Fruit fly (Drosophila melanogaster) whole organism, embryonic: ENCODE data around the gene CG13699.

Source experiments
- Ada2b ChIP-seq: fragments of 200-800 bp; sonication (Bioruptor generic); IDR thresholded peaks from 2 replicates; pipeline ENCODE4 v1.3.6; 2022; ENCODE audit warnings: missing biosample characterization, missing genetic modification characterization
- Adf1 ChIP-seq: fragments of 200-800 bp; sonication (Bioruptor generic); IDR thresholded peaks from 2 replicates; pipeline ENCODE4 v1.3.6; 2022; ENCODE audit warnings: missing biosample characterization, missing genetic modification characterization
- Bgb ChIP-seq: fragments of 200-800 bp; sonication (Bioruptor generic); IDR thresholded peaks from 2 replicates; pipeline ENCODE4 v1.3.6; 2022; ENCODE audit warnings: missing biosample characterization, missing genetic modification characterization; ENCODE audit not compliant: partially characterized antibody
- CG10147 ChIP-seq: fragments of 200-800 bp; sonication (Bioruptor generic); optimal IDR thresholded peaks from 2 replicates; lab custom pipeline; 2019; ENCODE audit warnings: missing biosample characterization, mild to moderate bottlenecking, missing genetic modification characterization, moderate library complexity
- CG10321 ChIP-seq: fragments of 200-800 bp; sonication (Bioruptor generic); IDR thresholded peaks from 2 replicates; pipeline ENCODE4 v1.3.6; 2022; ENCODE audit warnings: missing biosample characterization, missing genetic modification characterization
- CG10366 ChIP-seq: fragments of 200-800 bp; sonication (Bioruptor generic); IDR thresholded peaks from 2 replicates; pipeline ENCODE4 v1.3.6; 2022; ENCODE audit warnings: missing biosample characterization, missing genetic modification characterization
- CG10959 ChIP-seq: fragments of 200-800 bp; sonication (Bioruptor generic); IDR thresholded peaks from 2 replicates; pipeline ENCODE4 v1.3.6; 2022; ENCODE audit warnings: missing biosample characterization, missing genetic modification characterization
- CG12071 ChIP-seq: fragments of 200-800 bp; sonication (Bioruptor generic); optimal IDR thresholded peaks from 3 replicates; lab custom pipeline; 2018; ENCODE audit warnings: missing biosample characterization, mild to moderate bottlenecking, missing genetic modification characterization
- CG1233 ChIP-seq: fragments of 200-800 bp; sonication (Bioruptor generic); optimal IDR thresholded peaks from 4 replicates; lab custom pipeline; 2018; ENCODE audit warnings: missing biosample characterization, mild to moderate bottlenecking, missing genetic modification characterization
- CG16779 ChIP-seq: fragments of 200-800 bp; sonication (Bioruptor generic); IDR thresholded peaks from 2 replicates; pipeline ENCODE4 v1.3.6; 2022; ENCODE audit warnings: missing biosample characterization, missing genetic modification characterization
- CG17385 ChIP-seq: fragments of 200-800 bp; sonication (Bioruptor generic); optimal IDR thresholded peaks from 3 replicates; lab custom pipeline; 2018; ENCODE audit warnings: missing biosample characterization, mild to moderate bottlenecking, missing genetic modification characterization
- CG2199 ChIP-seq: fragments of 200-800 bp; sonication (Bioruptor generic); IDR thresholded peaks from 3 replicates; pipeline ENCODE4 v1.3.6; 2022; ENCODE audit warnings: missing biosample characterization, missing genetic modification characterization
- CG2678 ChIP-seq: fragments of 200-800 bp; sonication (Bioruptor generic); optimal IDR thresholded peaks from 3 replicates; lab custom pipeline; 2019; ENCODE audit warnings: missing biosample characterization, mild to moderate bottlenecking, missing genetic modification characterization, moderate library complexity
- CG2712 ChIP-seq: fragments of 200-800 bp; optimal IDR thresholded peaks from 3 replicates; lab custom pipeline; 2019; ENCODE audit warnings: missing biosample characterization, mild to moderate bottlenecking, missing genetic modification characterization, moderate library complexity
- CG3065 ChIP-seq: fragments of 200-800 bp; sonication (Bioruptor generic); optimal IDR thresholded peaks from 2 replicates; lab custom pipeline; 2016; ENCODE audit warnings: missing biosample characterization, missing genetic modification characterization
- CG34224 ChIP-seq: fragments of 200-800 bp; sonication (Bioruptor generic); IDR thresholded peaks from 3 replicates; pipeline ENCODE4 v1.3.6; 2022; ENCODE audit warnings: missing biosample characterization, missing genetic modification characterization; ENCODE audit not compliant: partially characterized antibody
- CG4328 ChIP-seq: fragments of 200-800 bp; sonication (Bioruptor generic); optimal IDR thresholded peaks from 3 replicates; lab custom pipeline; 2017; ENCODE audit warnings: missing biosample characterization, missing genetic modification reagents, missing genetic modification characterization
- CG5180 ChIP-seq: fragments of 200-800 bp; sonication (Bioruptor generic); optimal IDR thresholded peaks from 3 replicates; lab custom pipeline; 2017; ENCODE audit warnings: missing biosample characterization, missing genetic modification characterization, mild to moderate bottlenecking, moderate library complexity, missing genetic modification reagents
- CG6254 ChIP-seq: fragments of 200-800 bp; sonication (Bioruptor generic); optimal IDR thresholded peaks from 3 replicates; lab custom pipeline; 2017; ENCODE audit warnings: mild to moderate bottlenecking, missing biosample characterization, missing genetic modification reagents, missing genetic modification characterization
- CG7357 ChIP-seq: fragments of 200-800 bp; sonication (Bioruptor generic); IDR thresholded peaks from 3 replicates; pipeline ENCODE4 v1.3.6; 2022; ENCODE audit warnings: missing biosample characterization, missing genetic modification characterization
- CG7928 ChIP-seq: fragments of 200-800 bp; sonication (Bioruptor generic); optimal IDR thresholded peaks from 2 replicates; lab custom pipeline; 2017; ENCODE audit warnings: missing biosample characterization, mild to moderate bottlenecking, missing genetic modification characterization
- CG9797 ChIP-seq: fragments of 200-800 bp; sonication (Bioruptor generic); optimal IDR thresholded peaks from 3 replicates; lab custom pipeline; 2018; ENCODE audit warnings: missing biosample characterization, mild to moderate bottlenecking, missing genetic modification characterization
- CkIIα-i1 ChIP-seq: fragments of 200-800 bp; sonication (Bioruptor generic); IDR thresholded peaks from 2 replicates; pipeline ENCODE4 v1.3.6; 2022; ENCODE audit warnings: missing biosample characterization, missing genetic modification characterization
- Deaf1 ChIP-seq: fragments of 200-800 bp; optimal IDR thresholded peaks from 3 replicates; lab custom pipeline; 2019; ENCODE audit warnings: missing biosample characterization, mild to moderate bottlenecking, missing genetic modification characterization, moderate library complexity
- Dek ChIP-seq: fragments of 200-800 bp; sonication (Bioruptor generic); optimal IDR thresholded peaks from 3 replicates; lab custom pipeline; 2019; ENCODE audit warnings: missing biosample characterization, mild to moderate bottlenecking, missing genetic modification characterization, moderate library complexity
- Ets97D ChIP-seq: fragments of 200-800 bp; sonication (Bioruptor generic); optimal IDR thresholded peaks from 3 replicates; lab custom pipeline; 2016; ENCODE audit warnings: missing biosample characterization, missing genetic modification characterization
- HHEX ChIP-seq: fragments of 200-800 bp; sonication (Bioruptor generic); optimal IDR thresholded peaks from 3 replicates; lab custom pipeline; 2017; ENCODE audit warnings: missing biosample characterization, mild to moderate bottlenecking, missing genetic modification characterization, missing genetic modification reagents
- MBD-R2 ChIP-seq: fragments of 200-800 bp; sonication (Bioruptor generic); IDR thresholded peaks from 2 replicates; pipeline ENCODE4 v1.3.6; 2022; ENCODE audit warnings: missing biosample characterization, missing genetic modification characterization
- Scr ChIP-seq: fragments of 200-800 bp; sonication (Bioruptor generic); IDR thresholded peaks from 2 replicates; pipeline ENCODE4 v1.3.6; 2022; ENCODE audit warnings: missing biosample characterization, missing genetic modification characterization; ENCODE audit not compliant: partially characterized antibody
- bowl ChIP-seq: fragments of 200-800 bp; sonication (Bioruptor generic); IDR thresholded peaks from 2 replicates; pipeline ENCODE4 v1.3.6; 2022; ENCODE audit warnings: missing biosample characterization, missing genetic modification characterization
- btn ChIP-seq: fragments of 200-800 bp; sonication (Bioruptor generic); optimal IDR thresholded peaks from 2 replicates; lab custom pipeline; 2016; ENCODE audit warnings: missing biosample characterization, missing genetic modification characterization
- chm ChIP-seq: fragments of 200-800 bp; sonication (Bioruptor generic); IDR thresholded peaks from 2 replicates; pipeline ENCODE4 v1.3.6; 2022; ENCODE audit warnings: missing biosample characterization, missing genetic modification characterization
- ci ChIP-seq: fragments of 200-800 bp; sonication (Bioruptor generic); IDR thresholded peaks from 3 replicates; pipeline ENCODE4 v1.3.6; 2022; ENCODE audit warnings: missing biosample characterization, missing genetic modification characterization
- gem ChIP-seq: fragments of 200-800 bp; sonication (Bioruptor generic); optimal IDR thresholded peaks from 2 replicates; lab custom pipeline; 2019; ENCODE audit warnings: missing biosample characterization, mild to moderate bottlenecking, missing genetic modification characterization, moderate library complexity
- gsb ChIP-seq: fragments of 200-800 bp; sonication (Bioruptor generic); IDR thresholded peaks from 2 replicates; pipeline ENCODE4 v1.3.6; 2022; ENCODE audit warnings: missing biosample characterization, missing genetic modification characterization
- nom ChIP-seq: fragments of 200-800 bp; sonication (Bioruptor generic); optimal IDR thresholded peaks from 2 replicates; lab custom pipeline; 2017; ENCODE audit warnings: missing biosample characterization, missing genetic modification characterization, mild to moderate bottlenecking, moderate library complexity, missing genetic modification reagents
- odd ChIP-seq: fragments of 200-800 bp; sonication (Bioruptor generic); optimal IDR thresholded peaks from 2 replicates; lab custom pipeline; 2017; ENCODE audit warnings: missing biosample characterization, mild to moderate bottlenecking, missing genetic modification characterization
- pan ChIP-seq, 4 experiments: fragments of >200 bp in 3 of 4; fragments of 200-800 bp in 1 of 4; sonication (Bioruptor generic) in 1 of 4; optimal IDR thresholded peaks in 3 of 4; IDR thresholded peaks in 1 of 4; 2 replicates each; pipeline versions ENCODE4 v1.3.6 to Lab custom; 2017 to 2022; ENCODE audit warnings: missing biosample characterization in 2 of 4, missing genetic modification characterization in 2 of 4, mixed read lengths in 1 of 4
- pfk ChIP-seq: fragments of 200-800 bp; sonication (Bioruptor generic); optimal IDR thresholded peaks from 2 replicates; lab custom pipeline; 2018; ENCODE audit warnings: missing biosample characterization, mild to moderate bottlenecking, missing genetic modification characterization, moderate library complexity
- ranshi ChIP-seq: fragments of 200-800 bp; sonication (Bioruptor generic); IDR thresholded peaks from 2 replicates; pipeline ENCODE4 v1.3.6; 2022; ENCODE audit warnings: missing biosample characterization, missing genetic modification characterization
- repo ChIP-seq: fragments of 200-800 bp; sonication (Bioruptor generic); optimal IDR thresholded peaks from 2 replicates; lab custom pipeline; 2016; ENCODE audit warnings: missing biosample characterization, missing genetic modification characterization
- schlank ChIP-seq: fragments of 200-800 bp; sonication (Bioruptor generic); optimal IDR thresholded peaks from 2 replicates; lab custom pipeline; 2018; ENCODE audit warnings: missing biosample characterization, mild to moderate bottlenecking, missing genetic modification characterization
- scrt ChIP-seq: fragments of 200-800 bp; sonication (Bioruptor generic); optimal IDR thresholded peaks from 2 replicates; lab custom pipeline; 2018; ENCODE audit warnings: missing biosample characterization, mild to moderate bottlenecking, missing genetic modification characterization, moderate library complexity
- sisA ChIP-seq: fragments of 200-800 bp; sonication (Bioruptor generic); IDR thresholded peaks from 2 replicates; pipeline ENCODE4 v1.3.6; 2022; ENCODE audit warnings: missing biosample characterization, missing genetic modification characterization
- sqz ChIP-seq: fragments of 200-800 bp; sonication (Bioruptor generic); optimal IDR thresholded peaks from 3 replicates; lab custom pipeline; 2018; ENCODE audit warnings: missing biosample characterization, mild to moderate bottlenecking, missing genetic modification characterization
- tap ChIP-seq: fragments of 200-800 bp; optimal IDR thresholded peaks from 3 replicates; lab custom pipeline; 2019; ENCODE audit warnings: missing biosample characterization, mild to moderate bottlenecking, missing genetic modification characterization, moderate library complexity
- toy ChIP-seq: fragments of 200-800 bp; sonication (Bioruptor generic); IDR thresholded peaks from 2 replicates; pipeline ENCODE4 v1.3.6; 2022; ENCODE audit warnings: missing biosample characterization, missing genetic modification characterization
- trh ChIP-seq: fragments of 200-800 bp; sonication (Bioruptor generic); optimal IDR thresholded peaks from 2 replicates; lab custom pipeline; 2016; ENCODE audit warnings: missing biosample characterization, missing genetic modification characterization
- z ChIP-seq: fragments of 200-800 bp; sonication (Bioruptor generic); IDR thresholded peaks from 3 replicates; pipeline ENCODE4 v1.3.6; 2022; ENCODE audit warnings: missing biosample characterization, missing genetic modification characterization

The CG13699 gene

dm6 chr3L:18148418-18148973 lies 13.8 kb downstream of the CG13699 start, which contains the start of gene CG7330 (continued):
- TF ChIP-seq sisA (GFP tag; lab: Robert Waterston, UW) (peak; percentile 92), pan (optimal IDR thresholded peaks at IDR 0.05; lab: Kevin White, UChicago) (no peak), pan (GFP tag; optimal IDR thresholded peaks at IDR 0.05 in 1 of 2, IDR thresholded peaks at IDR 0.05 in 1 of 2) (peak in 1 of 2 experiments; percentile 90), CG17385 (GFP tag; lab: Kevin White, UChicago) (peak; percentile 90), CG2712 (tag; lab: Kevin White, UChicago) (peak; percentile 93), gsb (GFP tag; lab: Robert Waterston, UW) (peak; percentile 80), CG3065 (GFP tag; lab: Kevin White, UChicago) (peak; percentile 47), CG16779 (GFP tag; lab: Robert Waterston, UW) (no peak), ci (GFP tag; lab: Robert Waterston, UW) (peak; percentile 86), bowl (GFP tag; lab: Robert Waterston, UW) (peak; percentile 76), Scr (GFP tag; lab: Robert Waterston, UW) (no peak), gem (tag; lab: Kevin White, UChicago) (peak; percentile 97), toy (peak; percentile 43; the same call in 1 of the 2 replicates), CG1233 (GFP tag; lab: Kevin White, UChicago) (peak; percentile 87), schlank (tag; lab: Kevin White, UChicago) (peak; percentile 60), CG7357 (peak; percentile 81), CG6254 (GFP tag; lab: Kevin White, UChicago) (peak; percentile 35), CG2678 (peak; percentile 97), Adf1 (peak; percentile 56), CG10366 (GFP tag; lab: Robert Waterston, UW) (peak; percentile 84), CG2199 (0 out of 3 replicates have a peak, but pooled peaks have one; percentile 51), repo (no peak), Dek (peak; percentile 91), CG5180 (peak; percentile 89), CG4328 (GFP tag; lab: Kevin White, UChicago) (peak; percentile 86), CG34224 (GFP tag; lab: Robert Waterston, UW) (no peak), chm (GFP tag; lab: Robert Waterston, UW) (no peak), trh (GFP tag; lab: Kevin White, UChicago) (peak; percentile 69), nom (GFP tag; lab: Kevin White, UChicago) (peak; percentile 66), Ada2b (GFP tag; lab: Robert Waterston, UW) (no peak; the same call in none of the 2 replicates), CG12071 (GFP tag; lab: Kevin White, UChicago) (peak; percentile 79), CG10147 (GFP tag; lab: Kevin White, UChicago) (peak; percentile 93), z (GFP tag; lab: Robert Waterston, UW) (no peak), Deaf1 (tag; lab: Kevin White, UChicago) (peak; percentile 75), HHEX (GFP tag; lab: Kevin White, UChicago) (peak; percentile 91), CG10959 (no peak), ranshi (GFP tag; lab: Robert Waterston, UW) (peak; percentile 81), pfk (no peak), MBD-R2 (peak; percentile 46; the same call in 1 of the 2 replicates), CG7928 (GFP tag; lab: Kevin White, UChicago) (peak; percentile 62), tap (tag; lab: Kevin White, UChicago) (peak; percentile 91), CkIIα-i1 (peak; percentile 32; the same call in 1 of the 2 replicates), CG9797 (GFP tag; lab: Kevin White, UChicago) (no peak), Ets97D (GFP tag; lab: Kevin White, UChicago) (no peak), Bgb (GFP tag; lab: Robert Waterston, UW) (no peak), odd (GFP tag; lab: Kevin White, UChicago) (peak; percentile 94), CG10321 (GFP tag; lab: Robert Waterston, UW) (0 out of 2 replicates have a peak, but pooled peaks have one; percentile 12), sqz (GFP tag; lab: Kevin White, UChicago) (peak; percentile 89), scrt (GFP tag; lab: Kevin White, UChicago) (peak; percentile 89), btn (GFP tag; lab: Kevin White, UChicago) (no peak)
